Worm (Caenorhabditis elegans): ENCODE data around the gene mdt-11.

- TF ChIP-seq snpc-4 (tag; optimal IDR thresholded peaks at IDR 0.05) (no peak), pha-4 (tag; optimal IDR thresholded peaks at IDR 0.05) (no peak), lin-13 (tag; optimal IDR thresholded peaks at IDR 0.05) (no peak), unc-120 (tag; optimal IDR thresholded peaks at IDR 0.05; ENCODE audit: poor library complexity, severe bottlenecking) (no peak), nhr-12 (tag; optimal IDR thresholded peaks at IDR 0.05) (no peak), nhr-28 (tag; optimal IDR thresholded peaks at IDR 0.05) (no peak), mab-5 (tag; optimal IDR thresholded peaks at IDR 0.05) (no peak)
Observed at ce11 chrIII:5044709-5045108, 23.7 kb downstream of the mdt-11 start, which contains the start of gene C45G9.14.

Measured in whole organism, mixed stage, embryonic.